Worm (Caenorhabditis elegans): ENCODE measurements around the gene C28D4.5.

DNA sequence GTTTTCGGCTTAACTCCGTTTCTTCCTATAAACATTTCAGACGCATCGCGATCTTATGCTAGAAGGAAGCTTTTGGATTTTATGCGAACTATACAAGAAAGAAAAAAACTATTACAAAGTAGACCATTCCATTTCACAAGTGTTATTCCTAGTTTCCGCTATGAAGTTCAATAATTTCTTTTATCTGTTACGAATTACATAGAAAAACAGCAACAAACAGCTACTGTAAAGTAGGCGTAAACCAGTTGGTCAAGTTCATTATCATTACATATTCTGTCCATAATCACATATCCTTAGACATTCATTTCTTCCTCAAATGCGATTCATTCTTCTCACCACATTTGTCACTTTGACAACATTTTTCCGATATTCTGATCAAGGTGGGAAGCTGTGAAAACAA lies 8.5 kb downstream of the C28D4.5 start, which contains the start of gene C28D4.10:
- TF ChIP-seq ama-1 (optimal IDR thresholded peaks at IDR 0.05) (no peak), hmg-4 (GFP tag; optimal IDR thresholded peaks at IDR 0.05) (no peak)
